Fruit fly (Drosophila melanogaster) whole organism: ENCODE results near the gene egh.

Experiments used
- CG8478 ChIP-seq: fragments of >200 bp; optimal IDR thresholded peaks from 2 replicates; lab custom pipeline; 2018; ENCODE audit warnings: inconsistent platforms
- Dll ChIP-seq: fragments of >200 bp; optimal IDR thresholded peaks from 2 replicates; lab custom pipeline; 2017
- pan ChIP-seq: fragments of >200 bp; optimal IDR thresholded peaks from 2 replicates; lab custom pipeline; 2017
- psq ChIP-seq: fragments of >200 bp; optimal IDR thresholded peaks from 2 replicates; lab custom pipeline; 2017

dm6 chrX:2590607-2591006 lies 2.3 kb downstream of the egh start:
- TF ChIP-seq Dll (lab: Kevin White, UChicago) (no peak), pan (lab: Kevin White, UChicago) (no peak), psq (lab: Kevin White, UChicago) (no peak), CG8478 (lab: Kevin White, UChicago) (no peak)
